Fruit fly (Drosophila melanogaster) whole organism, embryonic: ENCODE measurements around the gene ATPsynD.

Source experiments
- Adf1 ChIP-seq: fragments of 200-800 bp; sonication (Bioruptor generic); IDR thresholded peaks from 2 replicates; pipeline ENCODE4 v1.3.6; 2022; ENCODE audit warnings: missing biosample characterization, missing genetic modification characterization
- CG10321 ChIP-seq: fragments of 200-800 bp; sonication (Bioruptor generic); IDR thresholded peaks from 2 replicates; pipeline ENCODE4 v1.3.6; 2022; ENCODE audit warnings: missing biosample characterization, missing genetic modification characterization
- CG12299 ChIP-seq: fragments of 200-800 bp; sonication (Bioruptor generic); optimal IDR thresholded peaks from 2 replicates; lab custom pipeline; 2018; ENCODE audit warnings: missing biosample characterization, mild to moderate bottlenecking, missing genetic modification characterization
- CG14441 ChIP-seq: fragments of 200-800 bp; sonication (Bioruptor generic); IDR thresholded peaks from 2 replicates; pipeline ENCODE4 v1.3.6; 2022; ENCODE audit warnings: missing biosample characterization, missing genetic modification characterization
- CG15011 ChIP-seq: fragments of 200-800 bp; sonication (Bioruptor generic); optimal IDR thresholded peaks from 3 replicates; lab custom pipeline; 2018; ENCODE audit warnings: missing biosample characterization, mild to moderate bottlenecking, missing genetic modification characterization
- CG15269 ChIP-seq: fragments of 200-800 bp; sonication (Bioruptor generic); optimal IDR thresholded peaks from 2 replicates; lab custom pipeline; 2018; ENCODE audit warnings: missing biosample characterization, mild to moderate bottlenecking, missing genetic modification characterization, moderate library complexity
- CG1602 ChIP-seq: fragments of 200-800 bp; sonication (Bioruptor generic); optimal IDR thresholded peaks from 3 replicates; lab custom pipeline; 2016; ENCODE audit warnings: missing biosample characterization, missing genetic modification characterization
- CG1603 ChIP-seq: fragments of 200-800 bp; sonication (Bioruptor generic); optimal IDR thresholded peaks from 2 replicates; lab custom pipeline; 2019; ENCODE audit warnings: missing biosample characterization, mild to moderate bottlenecking, missing genetic modification characterization, moderate library complexity
- CG17186 ChIP-seq: fragments of 200-800 bp; sonication (Bioruptor generic); optimal IDR thresholded peaks from 3 replicates; lab custom pipeline; 2017; ENCODE audit warnings: missing biosample characterization, missing genetic modification reagents, missing genetic modification characterization
- CG17328 ChIP-seq: fragments of 200-800 bp; sonication (Bioruptor generic); IDR thresholded peaks from 2 replicates; pipeline ENCODE4 v1.3.6; 2022; ENCODE audit warnings: missing biosample characterization, missing genetic modification characterization
- CG17802 ChIP-seq: fragments of 200-800 bp; sonication (Bioruptor generic); optimal IDR thresholded peaks from 2 replicates; lab custom pipeline; 2018; ENCODE audit warnings: missing biosample characterization, mild to moderate bottlenecking, missing genetic modification characterization, moderate library complexity
- CG18011 ChIP-seq: fragments of 200-800 bp; sonication (Bioruptor generic); optimal IDR thresholded peaks from 2 replicates; lab custom pipeline; 2017; ENCODE audit warnings: missing biosample characterization, missing genetic modification characterization, mild to moderate bottlenecking, moderate library complexity, missing genotype
- CG18262 ChIP-seq: fragments of 200-800 bp; optimal IDR thresholded peaks from 3 replicates; lab custom pipeline; 2019; ENCODE audit warnings: missing biosample characterization, mild to moderate bottlenecking, missing genetic modification characterization, moderate library complexity
- CG4360 ChIP-seq: fragments of 200-800 bp; sonication (Bioruptor generic); IDR thresholded peaks from 2 replicates; pipeline ENCODE4 v1.3.6; 2022; ENCODE audit warnings: missing biosample characterization, missing genetic modification characterization
- CG4854 ChIP-seq: fragments of 200-800 bp; sonication (Bioruptor generic); optimal IDR thresholded peaks from 2 replicates; lab custom pipeline; 2016; ENCODE audit warnings: missing biosample characterization, missing genetic modification characterization, inconsistent platforms
- CG6654 ChIP-seq: fragments of 200-800 bp; sonication (Bioruptor generic); optimal IDR thresholded peaks from 2 replicates; lab custom pipeline; 2017; ENCODE audit warnings: missing biosample characterization, mild to moderate bottlenecking, missing genetic modification characterization
- CG7928 ChIP-seq: fragments of 200-800 bp; sonication (Bioruptor generic); optimal IDR thresholded peaks from 2 replicates; lab custom pipeline; 2017; ENCODE audit warnings: missing biosample characterization, mild to moderate bottlenecking, missing genetic modification characterization
- CG8281 ChIP-seq: fragments of 200-800 bp; sonication (Bioruptor generic); optimal IDR thresholded peaks from 2 replicates; lab custom pipeline; 2018; ENCODE audit warnings: missing biosample characterization, mild to moderate bottlenecking, missing genetic modification characterization, moderate library complexity
- D ChIP-seq, 2 experiments: fragments of 200-800 bp in 1 of 2; fragments of >200 bp in 1 of 2; sonication (Bioruptor generic) in 1 of 2; optimal IDR thresholded peaks; 2 replicates in 1 of 2; 3 replicates in 1 of 2; lab custom pipeline; 2017; ENCODE audit warnings: mild to moderate bottlenecking in 1 of 2, missing biosample characterization in 1 of 2, missing genetic modification characterization in 1 of 2, missing genetic modification reagents in 1 of 2
- Dek ChIP-seq: fragments of 200-800 bp; sonication (Bioruptor generic); optimal IDR thresholded peaks from 3 replicates; lab custom pipeline; 2019; ENCODE audit warnings: missing biosample characterization, mild to moderate bottlenecking, missing genetic modification characterization, moderate library complexity
- Dip3 ChIP-seq: fragments of 200-800 bp; sonication (Bioruptor generic); optimal IDR thresholded peaks from 3 replicates; lab custom pipeline; 2016; ENCODE audit warnings: missing biosample characterization, missing genetic modification characterization
- HHEX ChIP-seq: fragments of 200-800 bp; sonication (Bioruptor generic); optimal IDR thresholded peaks from 3 replicates; lab custom pipeline; 2017; ENCODE audit warnings: missing biosample characterization, mild to moderate bottlenecking, missing genetic modification characterization, missing genetic modification reagents
- Med ChIP-seq: fragments of 200-800 bp; sonication (Bioruptor generic); peaks from one replicate; lab custom pipeline; 2016; ENCODE audit warnings: missing biosample characterization, missing genetic modification characterization, mild to moderate bottlenecking, inconsistent platforms, moderate library complexity
- Mrtf ChIP-seq: fragments of 200-800 bp; sonication (Bioruptor generic); IDR thresholded peaks from 3 replicates; pipeline ENCODE4 v1.3.6; 2022; ENCODE audit warnings: missing biosample characterization, missing genetic modification characterization
- NC2β ChIP-seq: fragments of 200-800 bp; sonication (Bioruptor generic); optimal IDR thresholded peaks from 2 replicates; lab custom pipeline; 2016; ENCODE audit warnings: missing biosample characterization, missing genetic modification characterization
- Neu2 ChIP-seq: fragments of 200-800 bp; sonication (Bioruptor generic); optimal IDR thresholded peaks from 3 replicates; lab custom pipeline; 2016; ENCODE audit warnings: missing biosample characterization, missing genetic modification characterization, borderline replicate concordance
- Oli ChIP-seq: fragments of 200-800 bp; sonication (Bioruptor generic); optimal IDR thresholded peaks from 2 replicates; lab custom pipeline; 2018; ENCODE audit warnings: missing biosample characterization, mild to moderate bottlenecking, missing genetic modification characterization, moderate library complexity
- Spps ChIP-seq: fragments of 200-800 bp; sonication (Bioruptor generic); optimal IDR thresholded peaks from 2 replicates; lab custom pipeline; 2018; ENCODE audit warnings: missing biosample characterization, mild to moderate bottlenecking, missing genetic modification characterization
- Tbp ChIP-seq: fragments of >200 bp; optimal IDR thresholded peaks from 2 replicates; lab custom pipeline; 2018; ENCODE audit warnings: missing biosample characterization, missing genetic modification characterization
- Trl ChIP-seq, 3 experiments: fragments of >200 bp in 2 of 3; fragments of 200-800 bp in 1 of 3; sonication (Bioruptor generic) in 1 of 3; optimal IDR thresholded peaks; 2 replicates in 1 of 3; 3 replicates in 2 of 3; lab custom pipeline; 2016 to 2017; ENCODE audit warnings: missing biosample characterization in 1 of 3, missing genetic modification characterization in 1 of 3
- Xrp1 ChIP-seq: fragments of 200-800 bp; sonication (Bioruptor generic); IDR thresholded peaks from 2 replicates; pipeline ENCODE4 v1.3.6; 2022; ENCODE audit warnings: missing biosample characterization, missing genetic modification characterization
- chn ChIP-seq: fragments of 200-800 bp; sonication (Bioruptor generic); optimal IDR thresholded peaks from 2 replicates; lab custom pipeline; 2016; ENCODE audit warnings: missing biosample characterization, missing genetic modification characterization
- dmrt11E ChIP-seq: fragments of 200-800 bp; sonication (Bioruptor generic); optimal IDR thresholded peaks from 3 replicates; lab custom pipeline; 2018; ENCODE audit warnings: missing biosample characterization, mild to moderate bottlenecking, missing genetic modification characterization, moderate library complexity
- emc ChIP-seq: fragments of 200-800 bp; sonication (Bioruptor generic); optimal IDR thresholded peaks from 2 replicates; lab custom pipeline; 2016; ENCODE audit warnings: missing biosample characterization, missing genetic modification characterization
- fd96Cb ChIP-seq: fragments of 200-800 bp; sonication (Bioruptor generic); optimal IDR thresholded peaks from 2 replicates; lab custom pipeline; 2018; ENCODE audit warnings: missing biosample characterization, mild to moderate bottlenecking, missing genetic modification characterization, moderate library complexity
- gcm ChIP-seq: fragments of 200-800 bp; sonication (Bioruptor generic); optimal IDR thresholded peaks from 2 replicates; lab custom pipeline; 2019; ENCODE audit warnings: missing biosample characterization, mild to moderate bottlenecking, missing genetic modification characterization, moderate library complexity
- hkb ChIP-seq, 2 experiments: fragments of 200-800 bp in 1 of 2; fragments of >200 bp in 1 of 2; sonication (Bioruptor generic) in 1 of 2; IDR thresholded peaks in 1 of 2; optimal IDR thresholded peaks in 1 of 2; 2 replicates each; pipeline versions ENCODE4 v1.3.6 to Lab custom; 2017 to 2022; ENCODE audit warnings: missing biosample characterization in 1 of 2, missing genetic modification characterization in 1 of 2
- jing ChIP-seq: fragments of 200-800 bp; sonication (Bioruptor generic); optimal IDR thresholded peaks from 2 replicates; lab custom pipeline; 2018; ENCODE audit warnings: missing biosample characterization, mild to moderate bottlenecking, missing genetic modification characterization
- oc ChIP-seq: fragments of 200-800 bp; sonication (Bioruptor generic); optimal IDR thresholded peaks from 2 replicates; lab custom pipeline; 2018; ENCODE audit warnings: missing biosample characterization, mild to moderate bottlenecking, missing genetic modification characterization, moderate library complexity
- odd ChIP-seq: fragments of 200-800 bp; sonication (Bioruptor generic); optimal IDR thresholded peaks from 2 replicates; lab custom pipeline; 2017; ENCODE audit warnings: missing biosample characterization, mild to moderate bottlenecking, missing genetic modification characterization
- pum ChIP-seq: fragments of 200-800 bp; sonication (Bioruptor generic); optimal IDR thresholded peaks from 2 replicates; lab custom pipeline; 2016; ENCODE audit warnings: missing biosample characterization, missing genetic modification characterization
- run ChIP-seq: fragments of 200-800 bp; sonication (Bioruptor generic); optimal IDR thresholded peaks from 3 replicates; lab custom pipeline; 2018; ENCODE audit warnings: missing biosample characterization, mild to moderate bottlenecking, missing genetic modification characterization
- sens ChIP-seq: fragments of 200-800 bp; sonication (Bioruptor generic); peaks from one replicate; lab custom pipeline; 2016; ENCODE audit warnings: missing biosample characterization, missing genetic modification characterization
- sima ChIP-seq: fragments of 200-800 bp; sonication (Bioruptor generic); optimal IDR thresholded peaks from 2 replicates; lab custom pipeline; 2016; ENCODE audit warnings: missing biosample characterization, missing genetic modification characterization
- sisA ChIP-seq: fragments of 200-800 bp; sonication (Bioruptor generic); IDR thresholded peaks from 2 replicates; pipeline ENCODE4 v1.3.6; 2022; ENCODE audit warnings: missing biosample characterization, missing genetic modification characterization
- so ChIP-seq: fragments of 200-800 bp; sonication (Bioruptor generic); IDR thresholded peaks from 3 replicates; pipeline ENCODE4 v1.3.6; 2022; ENCODE audit warnings: missing biosample characterization, missing genetic modification characterization
- tgo ChIP-seq: fragments of 200-800 bp; sonication (Bioruptor generic); IDR thresholded peaks from 3 replicates; pipeline ENCODE4 v1.3.6; 2022; ENCODE audit warnings: missing biosample characterization, missing genetic modification characterization
- twi ChIP-seq: fragments of 200-800 bp; optimal IDR thresholded peaks from 2 replicates; lab custom pipeline; 2019; ENCODE audit warnings: missing biosample characterization, mild to moderate bottlenecking, missing genetic modification characterization, moderate library complexity
- vfl ChIP-seq: fragments of 200-800 bp; sonication (Bioruptor generic); optimal IDR thresholded peaks from 2 replicates; lab custom pipeline; 2016; ENCODE audit warnings: missing biosample characterization, missing genetic modification characterization
- zfh1 ChIP-seq: fragments of 200-800 bp; sonication (Bioruptor generic); IDR thresholded peaks from 3 replicates; pipeline ENCODE4 v1.3.6; 2022; ENCODE audit warnings: missing biosample characterization, missing genetic modification characterization

The ATPsynD gene

dm6 chr3R:19073002-19073401 is 21.8 kb upstream of the ATPsynD start (continued):
- TF ChIP-seq gcm (GFP tag; lab: Kevin White, UChicago), result peak; percentile 61
- TF ChIP-seq CG18262 (tag; lab: Kevin White, UChicago), result peak; percentile 88
- peak; percentile 92 for TF ChIP-seq sens
- peak; percentile 76 for TF ChIP-seq CG4360 (GFP tag; lab: Robert Waterston, UW)
- TF ChIP-seq Oli, result peak; percentile 68
- peak; percentile 59 for TF ChIP-seq CG1603 (tag; lab: Kevin White, UChicago)
- no peak for TF ChIP-seq CG17186 (GFP tag; lab: Kevin White, UChicago)
- no peak for TF ChIP-seq Neu2 (GFP tag; lab: Kevin White, UChicago)
- peak; percentile 6 for TF ChIP-seq CG8281
- TF ChIP-seq dmrt11E (tag; lab: Kevin White, UChicago), result peak; percentile 70
- TF ChIP-seq sisA (GFP tag; lab: Robert Waterston, UW), result peak; percentile 31; the same call in 1 of the 2 replicates
- no peak for TF ChIP-seq CG7928 (GFP tag; lab: Kevin White, UChicago)
- TF ChIP-seq sima (GFP tag; lab: Kevin White, UChicago), result no peak
- no peak for TF ChIP-seq CG10321 (GFP tag; lab: Robert Waterston, UW)
- no peak for TF ChIP-seq Dek
- TF ChIP-seq Spps (tag; lab: Kevin White, UChicago), result peak; percentile 38
- peak; percentile 33 for TF ChIP-seq jing (GFP tag; lab: Kevin White, UChicago)
- peak; percentile 1 for TF ChIP-seq odd (GFP tag; lab: Kevin White, UChicago)
- TF ChIP-seq HHEX (GFP tag; lab: Kevin White, UChicago), result no peak
- peak; percentile 61 for TF ChIP-seq CG17328 (GFP tag; lab: Robert Waterston, UW)
- no peak for TF ChIP-seq Dip3 (GFP tag; lab: Kevin White, UChicago)
- no peak for TF ChIP-seq Tbp
- no peak for TF ChIP-seq vfl (GFP tag; lab: Kevin White, UChicago)
- no peak for TF ChIP-seq pum (GFP tag; lab: Kevin White, UChicago)
- TF ChIP-seq chn (GFP tag; lab: Kevin White, UChicago), result no peak
- no peak for TF ChIP-seq Adf1 (GFP tag; lab: Robert Waterston, UW)
- TF ChIP-seq CG14441, result peak; percentile 46; the same call in 1 of the 2 replicates
- TF ChIP-seq run (tag; lab: Kevin White, UChicago), result no peak
- TF ChIP-seq NC2β (GFP tag; lab: Kevin White, UChicago), result peak; percentile 0
- TF ChIP-seq so (GFP tag; lab: Robert Waterston, UW), result peak; percentile 55; the same call in 1 of the 3 replicates
- peak; percentile 78 for TF ChIP-seq zfh1
- no peak for TF ChIP-seq hkb (optimal IDR thresholded peaks at IDR 0.05; lab: Kevin White, UChicago)
- TF ChIP-seq hkb (GFP tag; IDR thresholded peaks at IDR 0.05; lab: Robert Waterston, UW), result peak; percentile 72; the same call in 1 of the 2 replicates
- TF ChIP-seq CG4854, result no peak
- peak; percentile 11 for TF ChIP-seq CG12299
- peak; percentile 71 for TF ChIP-seq fd96Cb (tag; lab: Kevin White, UChicago)
- TF ChIP-seq tgo, result peak; percentile 35; the same call in 1 of the 3 replicates
- TF ChIP-seq CG1602 (GFP tag; lab: Kevin White, UChicago), result peak; percentile 12
- TF ChIP-seq Mrtf (GFP tag; lab: Robert Waterston, UW), result peak; percentile 30; the same call in 1 of the 3 replicates
- peak; percentile 86 for TF ChIP-seq Xrp1 (GFP tag; lab: Robert Waterston, UW)
- no peak for TF ChIP-seq CG18011 (GFP tag; lab: Kevin White, UChicago)
- TF ChIP-seq CG17802 (tag; lab: Kevin White, UChicago), result no peak
- TF ChIP-seq CG15011 (GFP tag; lab: Kevin White, UChicago), result peak; percentile 3
- peak; percentile 19 for TF ChIP-seq CG6654 (GFP tag; lab: Kevin White, UChicago)
- no peak for TF ChIP-seq emc (GFP tag; lab: Kevin White, UChicago)
- peak; percentile 77 for TF ChIP-seq Med
- no peak for TF ChIP-seq D (optimal IDR thresholded peaks at IDR 0.05; lab: Kevin White, UChicago)
- TF ChIP-seq D (GFP tag; optimal IDR thresholded peaks at IDR 0.05; lab: Kevin White, UChicago), result peak; percentile 54
- no peak for TF ChIP-seq Trl (optimal IDR thresholded peaks at IDR 0.05; lab: Kevin White, UChicago)
- TF ChIP-seq Trl (GFP tag; optimal IDR thresholded peaks at IDR 0.05; lab: Kevin White, UChicago), result peak; percentile 8
- peak; percentile 22 for TF ChIP-seq twi
- TF ChIP-seq CG15269, result peak; percentile 17
- peak; percentile 19 for TF ChIP-seq oc (tag; lab: Kevin White, UChicago)
